Worm (Caenorhabditis elegans): ENCODE data around the gene R10E4.7.

- TF ChIP-seq him-1 (tag; optimal IDR thresholded peaks at IDR 0.05): no peak
- no peak for TF ChIP-seq W03F9.2 (tag; optimal IDR thresholded peaks at IDR 0.05)
These were observed 23.6 kb upstream of the R10E4.7 start for ce11 chrIII:4271059-4271458.
